Fruit fly (Drosophila melanogaster) S2 (cell line): ENCODE measurements around the gene Sf3b5.

Source experiments
- CG8478 ChIP-seq: fragments of >200 bp; optimal IDR thresholded peaks from 2 replicates; lab custom pipeline; 2018
- CTCF ChIP-seq, 2 experiments: fragments of >200 bp; optimal IDR thresholded peaks; 2 replicates each; lab custom pipeline; 2018

DNA sequence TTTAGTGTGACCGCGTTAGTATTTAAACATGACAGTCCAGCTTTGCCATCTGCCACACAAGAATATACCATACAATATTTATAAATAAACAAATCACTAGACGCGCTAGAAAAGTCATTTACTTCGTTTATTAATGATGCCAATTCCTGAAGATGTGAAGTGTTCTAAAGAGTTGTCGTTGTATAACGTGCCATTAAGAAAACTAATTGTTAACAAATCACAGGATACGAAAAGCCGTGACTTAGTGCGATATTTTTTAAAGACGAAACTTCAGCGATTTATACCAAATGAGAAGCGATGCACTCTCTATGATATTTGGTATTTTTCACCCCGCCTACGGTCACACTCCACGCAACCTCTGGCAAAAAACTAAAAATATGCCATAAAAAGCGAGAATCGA, 24.3 kb upstream of the Sf3b5 start, which contains the start of gene neur:
- no peak for TF ChIP-seq CG8478
- TF ChIP-seq CTCF (optimal IDR thresholded peaks at IDR 0.05; lab: Kevin White, UChicago), result no peak
